Worm (Caenorhabditis elegans) whole organism, L4 larva: ENCODE results near the gene F19B10.6.

Source experiments
- daf-12 ChIP-seq: fragments of 150-350 bp; optimal IDR thresholded peaks from 2 replicates; lab custom pipeline; 2014; ENCODE audit warnings: missing biosample characterization, missing genetic modification reagents, missing genetic modification characterization
- dmd-8 ChIP-seq: fragments of 200-800 bp; sonication (Bioruptor generic); IDR thresholded peaks from 2 replicates; pipeline ENCODE4 v1.3.6; 2022; ENCODE audit warnings: missing genetic modification characterization, missing compliant biosample characterization
- duxl-1 ChIP-seq: sonication (generic microtip); optimal IDR thresholded peaks from 2 replicates; lab custom pipeline; 2016; ENCODE audit warnings: mild to moderate bottlenecking, missing genetic modification characterization, moderate library complexity, missing compliant biosample characterization; ENCODE audit not compliant: poor library complexity
- mes-2 ChIP-seq: sonication (generic microtip); optimal IDR thresholded peaks from 2 replicates; lab custom pipeline; 2016; ENCODE audit warnings: missing genotype, mild to moderate bottlenecking, missing genetic modification characterization, missing compliant biosample characterization; ENCODE audit not compliant: poor library complexity, severe bottlenecking
- unc-62 ChIP-seq, 3 experiments: fragments of 150-350 bp in 1 of 3; sonication (generic microtip); optimal IDR thresholded peaks in 2 of 3; peaks in 1 of 3; 1 replicate in 1 of 3; 2 replicates in 2 of 3; lab custom pipeline; 2014 to 2017; ENCODE audit warnings: missing biosample characterization in 3 of 3, missing genetic modification characterization in 3 of 3, missing genetic modification reagents in 3 of 3, missing genotype in 1 of 3

F19B10.6 gene

ce11 chrII:3616615-3617014 lies 47.1 kb downstream of the F19B10.6 start:
- no peak for TF ChIP-seq daf-12 (tag; lab: Kevin White, UChicago)
- no peak for TF ChIP-seq dmd-8 (GFP tag; lab: Robert Waterston, UW)
- peak; percentile 86 for TF ChIP-seq duxl-1 (tag; lab: Kevin White, UChicago)
- TF ChIP-seq mes-2, result peak; percentile 1
- peak in 1 of 2 experiments; percentile 5 for TF ChIP-seq unc-62 (GFP tag; optimal IDR thresholded peaks at IDR 0.05 in 1 of 2; lab: Kevin White, UChicago)
- no peak for TF ChIP-seq unc-62 (tag; optimal IDR thresholded peaks at IDR 0.05; lab: Kevin White, UChicago)
- TF ChIP-seq, all 104 proteins: peak for 3
